Worm (Caenorhabditis elegans) whole organism, L2 larva: Measurements from ENCODE around the gene W04H10.6.

ENCODE experiments used
- ZK546.5 ChIP-seq: sonication (generic microtip); optimal IDR thresholded peaks from 2 replicates; lab custom pipeline; 2017; ENCODE audit warnings: missing biosample characterization, missing genetic modification characterization
- ama-1 ChIP-seq: fragments of 150-350 bp; optimal IDR thresholded peaks from 2 replicates; lab custom pipeline; 2018; ENCODE audit warnings: inconsistent platforms
- blmp-1 ChIP-seq: sonication (generic microtip); optimal IDR thresholded peaks from 2 replicates; lab custom pipeline; 2017; ENCODE audit warnings: missing genetic modification characterization, mild to moderate bottlenecking, missing compliant biosample characterization, antibody characterized with exemption, moderate library complexity; ENCODE audit not compliant: insufficient read depth
- ceh-16 ChIP-seq: fragments of 150-350 bp; optimal IDR thresholded peaks from 2 replicates; lab custom pipeline; 2014; ENCODE audit warnings: missing biosample characterization, missing genetic modification characterization
- ceh-82 ChIP-seq: fragments of 150-350 bp; optimal IDR thresholded peaks from 2 replicates; lab custom pipeline; 2014; ENCODE audit warnings: missing biosample characterization, missing genetic modification characterization
- lsy-2 ChIP-seq, 2 experiments: fragments of 150-350 bp in 1 of 2; sonication (generic microtip) in 1 of 2; optimal IDR thresholded peaks; 2 replicates each; lab custom pipeline; 2014 to 2017; ENCODE audit warnings: missing biosample characterization in 2 of 2, missing genetic modification characterization in 2 of 2
- nhr-11 ChIP-seq: fragments of 150-350 bp; optimal IDR thresholded peaks from 2 replicates; lab custom pipeline; 2014; ENCODE audit warnings: missing biosample characterization, missing genetic modification characterization
- nhr-12 ChIP-seq: fragments of 150-350 bp; optimal IDR thresholded peaks from 2 replicates; lab custom pipeline; 2014; ENCODE audit warnings: missing biosample characterization, missing genetic modification characterization
- nhr-237 ChIP-seq: fragments of 150-350 bp; optimal IDR thresholded peaks from 2 replicates; lab custom pipeline; 2014; ENCODE audit warnings: missing biosample characterization, missing genetic modification characterization
- unc-62 ChIP-seq: fragments of 150-350 bp; optimal IDR thresholded peaks from 2 replicates; lab custom pipeline; 2014; ENCODE audit warnings: missing biosample characterization, missing genetic modification reagents, missing genetic modification characterization
- zag-1 ChIP-seq: fragments of 150-350 bp; optimal IDR thresholded peaks from 2 replicates; lab custom pipeline; 2014; ENCODE audit warnings: missing biosample characterization, missing genetic modification characterization

DNA sequence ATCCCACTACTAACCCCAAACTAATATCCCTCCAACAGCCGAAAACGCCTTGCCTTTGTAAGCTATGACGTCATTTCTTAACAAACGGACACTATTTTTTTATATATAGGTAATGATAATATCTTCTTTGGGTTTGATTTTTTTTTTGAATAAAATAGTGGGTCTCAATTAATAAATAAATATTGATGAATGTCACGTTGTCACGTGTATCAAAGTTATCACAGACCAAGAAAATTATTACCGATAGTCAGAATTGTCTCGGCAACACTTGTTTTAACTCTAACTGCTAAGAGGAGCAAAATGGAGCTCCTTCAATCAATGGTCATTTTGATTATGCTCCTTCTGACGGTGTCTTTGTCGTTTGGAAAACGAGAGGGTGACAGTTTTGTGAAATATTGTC lies 25.7 kb upstream of the W04H10.6 start, which contains the start of gene T04B8.1:
- TF ChIP-seq nhr-11 (no peak), ZK546.5 (no peak), ceh-16 (tag; lab: Kevin White, UChicago) (no peak), zag-1 (tag; lab: Kevin White, UChicago) (no peak), ceh-82 (tag; lab: Kevin White, UChicago) (no peak), nhr-237 (tag; lab: Kevin White, UChicago) (no peak), unc-62 (GFP tag; lab: Kevin White, UChicago) (no peak), blmp-1 (tag; lab: Kevin White, UChicago) (no peak), ama-1 (no peak), lsy-2 (tag; optimal IDR thresholded peaks at IDR 0.05; lab: Kevin White, UChicago) (no peak), nhr-12 (tag; lab: Kevin White, UChicago) (no peak)
